Worm (Caenorhabditis elegans) whole organism, L2 larva: ENCODE data around the gene ckb-2.

Experiments used
- C34F6.9 ChIP-seq: fragments of 150-350 bp; optimal IDR thresholded peaks from 2 replicates; lab custom pipeline; 2014; ENCODE audit warnings: missing biosample characterization, missing genetic modification characterization
- F13H6.1 ChIP-seq: sonication (generic microtip); optimal IDR thresholded peaks from 2 replicates; lab custom pipeline; 2016; ENCODE audit warnings: missing genetic modification characterization, missing compliant biosample characterization
- R02D3.7 ChIP-seq: fragments of 150-350 bp; optimal IDR thresholded peaks from 2 replicates; lab custom pipeline; 2014; ENCODE audit warnings: missing biosample characterization, missing genetic modification characterization
- Y55F3AM.14 ChIP-seq: fragments of 200-800 bp; sonication (Bioruptor generic); optimal IDR thresholded peaks from 2 replicates; lab custom pipeline; 2018; ENCODE audit warnings: mild to moderate bottlenecking, missing genetic modification characterization, missing compliant biosample characterization
- aly-2 ChIP-seq: fragments of 150-350 bp; optimal IDR thresholded peaks from 2 replicates; lab custom pipeline; 2014; ENCODE audit warnings: missing biosample characterization, missing genetic modification characterization
- ama-1 ChIP-seq: fragments of 150-350 bp; optimal IDR thresholded peaks from 2 replicates; lab custom pipeline; 2018; ENCODE audit warnings: inconsistent platforms
- blmp-1 ChIP-seq: sonication (generic microtip); optimal IDR thresholded peaks from 2 replicates; lab custom pipeline; 2017; ENCODE audit warnings: missing genetic modification characterization, mild to moderate bottlenecking, missing compliant biosample characterization, antibody characterized with exemption, moderate library complexity; ENCODE audit not compliant: insufficient read depth
- ceh-16 ChIP-seq: fragments of 150-350 bp; optimal IDR thresholded peaks from 2 replicates; lab custom pipeline; 2014; ENCODE audit warnings: missing biosample characterization, missing genetic modification characterization
- ceh-82 ChIP-seq: fragments of 150-350 bp; optimal IDR thresholded peaks from 2 replicates; lab custom pipeline; 2014; ENCODE audit warnings: missing biosample characterization, missing genetic modification characterization
- crh-2 ChIP-seq: sonication (generic microtip); optimal IDR thresholded peaks from 2 replicates; lab custom pipeline; 2017; ENCODE audit warnings: missing biosample characterization, missing genetic modification characterization
- egl-27 ChIP-seq: sonication (generic microtip); optimal IDR thresholded peaks from 3 replicates; lab custom pipeline; 2017; ENCODE audit warnings: missing biosample characterization, missing genetic modification reagents, missing genetic modification characterization
- elt-3 ChIP-seq: sonication (generic microtip); optimal IDR thresholded peaks from 2 replicates; lab custom pipeline; 2017; ENCODE audit warnings: missing biosample characterization, missing genetic modification characterization
- fos-1 ChIP-seq: fragments of 150-350 bp; optimal IDR thresholded peaks from 2 replicates; lab custom pipeline; 2014; ENCODE audit warnings: missing biosample characterization, missing genetic modification characterization
- gmeb-1 ChIP-seq: fragments of 150-350 bp; optimal IDR thresholded peaks from 2 replicates; lab custom pipeline; 2014; ENCODE audit warnings: missing biosample characterization, missing genetic modification characterization
- lin-13 ChIP-seq: fragments of 150-350 bp; optimal IDR thresholded peaks from 2 replicates; lab custom pipeline; 2014; ENCODE audit warnings: missing biosample characterization, missing genetic modification reagents, missing genetic modification characterization
- mab-5 ChIP-seq: fragments of 150-350 bp; optimal IDR thresholded peaks from 2 replicates; lab custom pipeline; 2014; ENCODE audit warnings: missing biosample characterization, missing genetic modification characterization
- mbf-1 ChIP-seq: sonication (generic microtip); optimal IDR thresholded peaks from 2 replicates; lab custom pipeline; 2017; ENCODE audit warnings: missing biosample characterization, missing genetic modification characterization
- mdl-1 ChIP-seq, 2 experiments: fragments of 150-350 bp in 1 of 2; sonication (generic microtip) in 1 of 2; optimal IDR thresholded peaks; 2 replicates each; lab custom pipeline; 2017; ENCODE audit warnings: missing biosample characterization in 2 of 2, missing genetic modification characterization in 2 of 2
- nhr-10 ChIP-seq: sonication (generic microtip); optimal IDR thresholded peaks from 2 replicates; lab custom pipeline; 2017; ENCODE audit warnings: missing biosample characterization, missing genetic modification characterization
- nhr-11 ChIP-seq: fragments of 150-350 bp; optimal IDR thresholded peaks from 2 replicates; lab custom pipeline; 2014; ENCODE audit warnings: missing biosample characterization, missing genetic modification characterization
- nhr-12 ChIP-seq: fragments of 150-350 bp; optimal IDR thresholded peaks from 2 replicates; lab custom pipeline; 2014; ENCODE audit warnings: missing biosample characterization, missing genetic modification characterization
- nhr-21 ChIP-seq: fragments of 150-350 bp; optimal IDR thresholded peaks from 2 replicates; lab custom pipeline; 2014; ENCODE audit warnings: missing biosample characterization, missing genetic modification characterization
- nhr-237 ChIP-seq: fragments of 150-350 bp; optimal IDR thresholded peaks from 2 replicates; lab custom pipeline; 2014; ENCODE audit warnings: missing biosample characterization, missing genetic modification characterization
- nhr-25 ChIP-seq: fragments of 150-350 bp; sonication (generic microtip); optimal IDR thresholded peaks from 3 replicates; lab custom pipeline; 2014; ENCODE audit warnings: missing biosample characterization, missing genetic modification characterization
- nhr-6 ChIP-seq: fragments of 150-350 bp; optimal IDR thresholded peaks from 2 replicates; lab custom pipeline; 2014; ENCODE audit warnings: missing biosample characterization, missing genetic modification characterization
- nhr-77 ChIP-seq: fragments of 150-350 bp; optimal IDR thresholded peaks from 2 replicates; lab custom pipeline; 2014; ENCODE audit warnings: missing biosample characterization, missing genetic modification characterization
- sem-4 ChIP-seq: fragments of 150-350 bp; optimal IDR thresholded peaks from 2 replicates; lab custom pipeline; 2014; ENCODE audit warnings: missing biosample characterization, missing genetic modification reagents, missing genetic modification characterization
- skn-1 ChIP-seq: sonication (generic microtip); optimal IDR thresholded peaks from 2 replicates; lab custom pipeline; 2017; ENCODE audit warnings: missing biosample characterization, missing genetic modification characterization
- sma-3 ChIP-seq: sonication (generic microtip); optimal IDR thresholded peaks from 2 replicates; lab custom pipeline; 2016; ENCODE audit warnings: missing genetic modification reagents, missing genetic modification characterization, missing compliant biosample characterization
- sma-9 ChIP-seq, 2 experiments: fragments of 150-350 bp in 1 of 2; sonication (generic microtip) in 1 of 2; optimal IDR thresholded peaks; 2 replicates each; lab custom pipeline; 2014 to 2016; ENCODE audit warnings: missing genetic modification characterization in 2 of 2, mild to moderate bottlenecking in 1 of 2, missing biosample characterization in 1 of 2, missing compliant biosample characterization in 1 of 2, missing genetic modification reagents in 1 of 2, moderate library complexity in 1 of 2
- snpc-4 ChIP-seq: fragments of 150-350 bp; optimal IDR thresholded peaks from 2 replicates; lab custom pipeline; 2014; ENCODE audit warnings: missing biosample characterization, missing genetic modification characterization
- unc-39 ChIP-seq: fragments of 150-350 bp; optimal IDR thresholded peaks from 2 replicates; lab custom pipeline; 2014; ENCODE audit warnings: missing biosample characterization, missing genetic modification characterization
- zag-1 ChIP-seq: fragments of 150-350 bp; optimal IDR thresholded peaks from 2 replicates; lab custom pipeline; 2014; ENCODE audit warnings: missing biosample characterization, missing genetic modification characterization
- ztf-1 ChIP-seq: fragments of 200-800 bp; sonication (Bioruptor generic); conservative IDR thresholded peaks from 2 replicates; pipeline ENCODE4 v1.3.6; 2022; ENCODE audit warnings: missing genetic modification characterization, missing compliant biosample characterization
- ztf-11 ChIP-seq: sonication (generic microtip); optimal IDR thresholded peaks from 2 replicates; lab custom pipeline; 2017; ENCODE audit warnings: missing biosample characterization, missing genetic modification characterization

Gene ckb-2

DNA sequence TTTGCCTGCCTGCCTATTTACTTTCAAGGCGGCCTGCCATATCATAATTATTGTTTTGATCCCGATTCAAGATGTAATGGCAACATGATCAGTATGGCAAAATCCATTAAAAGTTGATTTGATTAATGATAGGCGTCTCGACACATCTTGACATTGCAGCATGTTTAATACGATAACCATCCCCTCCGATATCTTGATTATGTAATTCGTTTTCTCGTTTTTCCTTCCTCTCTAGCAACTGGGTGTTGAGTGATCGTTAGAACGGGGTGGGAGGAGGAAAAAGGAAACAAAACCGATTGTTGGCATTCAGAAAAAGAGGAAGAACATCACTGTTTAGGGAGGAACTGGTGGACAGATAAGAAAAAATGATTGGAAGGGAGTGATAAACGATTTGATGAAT is 24.2 kb downstream of the ckb-2 start:
- TF ChIP-seq crh-2 (tag; lab: Kevin White, UChicago) (no peak), unc-39 (tag; lab: Kevin White, UChicago) (no peak), sma-9 (GFP tag; optimal IDR thresholded peaks at IDR 0.05; lab: Kevin White, UChicago) (no peak), sma-9 (tag; optimal IDR thresholded peaks at IDR 0.05; lab: Kevin White, UChicago) (no peak), zag-1 (tag; lab: Kevin White, UChicago) (no peak), ceh-16 (tag; lab: Kevin White, UChicago) (peak; percentile 12)
- TF ChIP-seq, all 48 proteins: peak for 1

DNA sequence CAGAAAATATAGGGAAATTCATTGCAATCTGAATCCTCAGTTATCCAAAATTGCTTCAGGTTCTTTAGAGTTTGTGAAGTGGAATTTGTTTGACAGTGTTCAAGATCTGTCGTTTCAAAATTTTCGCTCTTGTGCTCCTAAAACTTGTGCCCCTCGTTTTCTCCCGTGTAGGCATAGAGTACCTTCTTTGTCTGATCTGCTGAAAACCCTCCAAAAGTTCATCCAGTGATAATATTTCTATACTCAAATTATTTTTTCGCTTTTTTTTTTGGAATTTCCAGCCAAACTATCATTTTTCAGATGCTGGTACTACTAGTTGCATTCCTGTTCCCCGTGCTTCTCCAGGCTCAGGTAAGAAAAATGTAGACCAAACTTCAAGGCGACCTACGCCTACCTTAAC is 26.7 kb downstream of the ckb-2 start, which contains the start of gene R07E5.4:
R07E5.4 (plus strand) TSS at position 301 of the 400 bp plus-strand sequence.
- TF ChIP-seq nhr-12 (tag; lab: Kevin White, UChicago) (no peak), aly-2 (tag; lab: Kevin White, UChicago) (no peak), nhr-21 (tag; lab: Kevin White, UChicago) (no peak), elt-3 (tag; lab: Kevin White, UChicago) (no peak), mab-5 (tag; lab: Kevin White, UChicago) (no peak), sem-4 (tag; lab: Kevin White, UChicago) (no peak), Y55F3AM.14 (GFP tag; lab: Kevin White, UChicago) (no peak), nhr-25 (no peak), snpc-4 (tag; lab: Kevin White, UChicago) (no peak), ztf-11 (no peak), nhr-10 (no peak), R02D3.7 (tag; lab: Kevin White, UChicago) (no peak), mbf-1 (tag; lab: Kevin White, UChicago) (no peak), ceh-16 (tag; lab: Kevin White, UChicago) (no peak), F13H6.1 (tag; lab: Kevin White, UChicago) (no peak), crh-2 (tag; lab: Kevin White, UChicago) (no peak), skn-1 (no peak), nhr-6 (no peak)
- TF ChIP-seq, all 48 proteins: peak for 0

DNA sequence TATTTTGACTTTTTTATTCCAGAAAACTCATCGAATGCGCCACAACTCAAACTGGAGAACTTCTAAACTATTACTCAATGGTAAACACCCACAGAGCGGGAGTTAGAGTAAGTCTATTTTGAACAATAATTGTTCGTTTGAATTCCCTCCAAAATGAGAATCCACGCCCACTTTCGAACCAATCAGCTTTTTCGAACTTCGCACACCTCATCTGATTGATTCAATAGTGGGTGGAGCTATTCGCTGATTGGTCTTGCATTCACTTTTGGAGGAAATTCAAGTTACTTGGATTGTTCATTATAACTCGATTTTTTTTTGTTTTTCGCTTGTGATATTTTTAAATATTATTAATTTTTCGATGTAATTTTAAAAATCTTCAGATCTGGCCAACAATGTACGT is 28.1 kb downstream of the ckb-2 start:
- no peak for TF ChIP-seq nhr-10
- no peak for TF ChIP-seq zag-1 (tag; lab: Kevin White, UChicago)
- TF ChIP-seq ama-1: no peak
- no peak for TF ChIP-seq ztf-11
- no peak for TF ChIP-seq nhr-237
- no peak for TF ChIP-seq blmp-1 (tag; lab: Kevin White, UChicago)
- no peak for TF ChIP-seq fos-1 (tag; lab: Kevin White, UChicago)
- no peak for TF ChIP-seq egl-27 (tag; lab: Kevin White, UChicago)
- no peak for TF ChIP-seq nhr-77 (tag; lab: Kevin White, UChicago)
- no peak for TF ChIP-seq elt-3 (tag; lab: Kevin White, UChicago)
- TF ChIP-seq C34F6.9 (tag; lab: Kevin White, UChicago): no peak
- TF ChIP-seq Y55F3AM.14 (GFP tag; lab: Kevin White, UChicago): no peak
- TF ChIP-seq skn-1: no peak

DNA sequence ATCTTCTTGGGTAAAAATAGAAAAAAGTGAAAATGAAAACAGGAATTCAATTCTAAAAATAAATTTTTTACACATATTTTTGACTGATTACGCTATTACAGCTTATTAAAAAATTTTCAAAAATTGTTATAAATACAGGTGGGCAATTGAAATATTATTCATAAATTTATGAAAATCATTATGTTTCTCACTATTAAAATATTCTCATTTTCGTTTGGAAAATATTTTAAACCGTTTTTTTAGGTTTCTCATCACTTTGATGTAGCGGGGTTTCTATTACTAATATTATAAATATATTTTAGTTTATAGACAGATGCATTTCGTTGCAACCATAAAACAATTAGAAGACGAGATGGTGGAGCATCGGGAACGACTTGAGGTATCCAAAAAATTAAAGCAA is 29.4 kb downstream of the ckb-2 start, which contains the start of gene R07E5.5:
R07E5.5 (plus strand) TSS at position 301 of the 400 bp plus-strand sequence.
- TF ChIP-seq zag-1 (tag; lab: Kevin White, UChicago): no peak
- no peak for TF ChIP-seq Y55F3AM.14 (GFP tag; lab: Kevin White, UChicago)
- no peak for TF ChIP-seq lin-13 (GFP tag; lab: Kevin White, UChicago)
- TF ChIP-seq snpc-4 (tag; lab: Kevin White, UChicago): no peak
- no peak for TF ChIP-seq ceh-82 (tag; lab: Kevin White, UChicago)
- TF ChIP-seq nhr-11: no peak
- no peak for TF ChIP-seq F13H6.1 (tag; lab: Kevin White, UChicago)
- TF ChIP-seq C34F6.9 (tag; lab: Kevin White, UChicago): no peak
- no peak for TF ChIP-seq nhr-12 (tag; lab: Kevin White, UChicago)
- TF ChIP-seq mdl-1 (tag; optimal IDR thresholded peaks at IDR 0.05; lab: Kevin White, UChicago): no peak
- TF ChIP-seq blmp-1 (tag; lab: Kevin White, UChicago): no peak
- TF ChIP-seq gmeb-1 (tag; lab: Kevin White, UChicago): no peak
- TF ChIP-seq nhr-25: no peak
- no peak for TF ChIP-seq ama-1
- no peak for TF ChIP-seq sma-3 (GFP tag; lab: Kevin White, UChicago)
- no peak for TF ChIP-seq ztf-1 (GFP tag; lab: Robert Waterston, UW)
